Worm (Caenorhabditis elegans) whole organism, L4 larva: Measurements from ENCODE around the gene frpr-16.

Experiments
- D1046.2 ChIP-seq: fragments of 200-800 bp; sonication (Bioruptor generic); IDR thresholded peaks from 2 replicates; pipeline ENCODE4 v1.3.6; 2022; ENCODE audit warnings: missing genetic modification characterization, missing compliant biosample characterization
- F10B5.3 ChIP-seq: sonication (generic microtip); optimal IDR thresholded peaks from 2 replicates; lab custom pipeline; 2016; ENCODE audit warnings: mild to moderate bottlenecking, missing genetic modification characterization, missing compliant biosample characterization
- F26F4.8 ChIP-seq: fragments of 200-800 bp; sonication (Bioruptor generic); conservative IDR thresholded peaks from 2 replicates; pipeline ENCODE4 v1.3.6; 2022; ENCODE audit warnings: missing genetic modification characterization, missing compliant biosample characterization
- F37D6.2 ChIP-seq: sonication (generic microtip); optimal IDR thresholded peaks from 2 replicates; lab custom pipeline; 2016; ENCODE audit warnings: mild to moderate bottlenecking, missing genetic modification characterization, missing compliant biosample characterization
- F49E8.2 ChIP-seq: sonication (generic microtip); optimal IDR thresholded peaks from 2 replicates; lab custom pipeline; 2016; ENCODE audit warnings: missing compliant biosample characterization, mild to moderate bottlenecking, missing genetic modification characterization, borderline replicate concordance
- R02D3.7 ChIP-seq: fragments of 150-350 bp; sonication (generic microtip); optimal IDR thresholded peaks from 3 replicates; lab custom pipeline; 2014; ENCODE audit warnings: missing biosample characterization, missing genetic modification characterization
- T20F7.1 ChIP-seq: fragments of 200-800 bp; sonication (Bioruptor generic); optimal IDR thresholded peaks from 2 replicates; lab custom pipeline; 2018; ENCODE audit warnings: mild to moderate bottlenecking, missing genetic modification characterization, missing compliant biosample characterization
- T26A8.4 ChIP-seq: fragments of 200-800 bp; sonication (Bioruptor generic); IDR thresholded peaks from 2 replicates; pipeline ENCODE4 v1.3.6; 2022; ENCODE audit warnings: missing genetic modification characterization, missing compliant biosample characterization
- Y48G9A.11 ChIP-seq: fragments of 200-800 bp; sonication (Bioruptor generic); IDR thresholded peaks from 2 replicates; pipeline ENCODE4 v1.3.6; 2022; ENCODE audit warnings: missing genetic modification reagents, missing genetic modification characterization, missing compliant biosample characterization
- aly-2 ChIP-seq: sonication (generic microtip); optimal IDR thresholded peaks from 2 replicates; lab custom pipeline; 2018; ENCODE audit warnings: missing biosample characterization, missing genetic modification characterization
- ceh-20 ChIP-seq: fragments of 200-800 bp; sonication (Bioruptor generic); IDR thresholded peaks from 2 replicates; pipeline ENCODE4 v1.3.6; 2022; ENCODE audit warnings: missing genetic modification reagents, missing genetic modification characterization, missing compliant biosample characterization
- ceh-28 ChIP-seq: fragments of 150-350 bp; optimal IDR thresholded peaks from 2 replicates; lab custom pipeline; 2014; ENCODE audit warnings: missing biosample characterization, missing genetic modification reagents, missing genetic modification characterization
- ceh-32 ChIP-seq: sonication (generic microtip); optimal IDR thresholded peaks from 2 replicates; lab custom pipeline; 2016; ENCODE audit warnings: mild to moderate bottlenecking, missing genetic modification characterization, missing compliant biosample characterization; ENCODE audit not compliant: poor library complexity
- ceh-44 ChIP-seq: fragments of 200-800 bp; sonication (Bioruptor generic); IDR thresholded peaks from 2 replicates; pipeline ENCODE4 v1.3.6; 2022; ENCODE audit warnings: missing genetic modification reagents, missing genetic modification characterization, missing compliant biosample characterization
- ceh-82 ChIP-seq: sonication (generic microtip); optimal IDR thresholded peaks from 2 replicates; lab custom pipeline; 2017; ENCODE audit warnings: missing biosample characterization, missing genetic modification characterization
- ces-1 ChIP-seq: fragments of 150-350 bp; sonication (generic microtip); optimal IDR thresholded peaks from 4 replicates; lab custom pipeline; 2014; ENCODE audit warnings: missing biosample characterization, missing genetic modification reagents, missing genetic modification characterization
- cey-2 ChIP-seq: sonication (generic microtip); optimal IDR thresholded peaks from 3 replicates; lab custom pipeline; 2017; ENCODE audit warnings: missing genetic modification characterization, mild to moderate bottlenecking, missing compliant biosample characterization, antibody characterized with exemption, borderline replicate concordance; ENCODE audit not compliant: insufficient read depth
- daf-12 ChIP-seq: fragments of 150-350 bp; optimal IDR thresholded peaks from 2 replicates; lab custom pipeline; 2014; ENCODE audit warnings: missing biosample characterization, missing genetic modification reagents, missing genetic modification characterization
- dmd-8 ChIP-seq: fragments of 200-800 bp; sonication (Bioruptor generic); IDR thresholded peaks from 2 replicates; pipeline ENCODE4 v1.3.6; 2022; ENCODE audit warnings: missing genetic modification characterization, missing compliant biosample characterization
- dpl-1 ChIP-seq: fragments of 150-350 bp; optimal IDR thresholded peaks from 2 replicates; lab custom pipeline; 2014; ENCODE audit warnings: missing biosample characterization, missing genetic modification reagents, missing genetic modification characterization
- gei-8 ChIP-seq: fragments of 200-800 bp; sonication (Bioruptor generic); optimal IDR thresholded peaks from 2 replicates; lab custom pipeline; 2018; ENCODE audit warnings: mild to moderate bottlenecking, missing genetic modification characterization, missing compliant biosample characterization
- hif-1 ChIP-seq, 2 experiments: sonication (generic microtip); optimal IDR thresholded peaks; 2 replicates each; lab custom pipeline; 2016 to 2017; ENCODE audit warnings: missing compliant biosample characterization in 2 of 2, missing genetic modification characterization in 2 of 2, missing genetic modification reagents in 2 of 2, missing genotype in 2 of 2, mild to moderate bottlenecking in 1 of 2
- hlh-11 ChIP-seq: fragments of 200-800 bp; sonication (Bioruptor generic); optimal IDR thresholded peaks from 2 replicates; lab custom pipeline; 2018; ENCODE audit warnings: mild to moderate bottlenecking, missing genetic modification characterization, missing compliant biosample characterization
- hlh-30 ChIP-seq: sonication (generic microtip); optimal IDR thresholded peaks from 2 replicates; lab custom pipeline; 2017; ENCODE audit warnings: antibody characterized with exemption, mild to moderate bottlenecking, missing genetic modification characterization, missing compliant biosample characterization; ENCODE audit not compliant: insufficient read depth
- hmg-1.1 ChIP-seq: fragments of 200-800 bp; sonication (Bioruptor generic); IDR thresholded peaks from 2 replicates; pipeline ENCODE4 v1.3.6; 2022; ENCODE audit warnings: missing genetic modification reagents, missing genetic modification characterization, missing compliant biosample characterization
- jun-1 ChIP-seq: fragments of 150-350 bp; optimal IDR thresholded peaks from 2 replicates; lab custom pipeline; 2014; ENCODE audit warnings: missing biosample characterization, missing genetic modification reagents, missing genetic modification characterization
- lim-7 ChIP-seq: fragments of 200-800 bp; sonication (Bioruptor generic); IDR thresholded peaks from 2 replicates; pipeline ENCODE4 v1.3.6; 2022; ENCODE audit warnings: missing genetic modification characterization, missing compliant biosample characterization
- lin-1 ChIP-seq: fragments of 200-800 bp; sonication (Bioruptor generic); IDR thresholded peaks from 2 replicates; pipeline ENCODE4 v1.3.6; 2022; ENCODE audit warnings: missing genetic modification reagents, missing genetic modification characterization, missing compliant biosample characterization
- lin-13 ChIP-seq: fragments of 150-350 bp; optimal IDR thresholded peaks from 2 replicates; lab custom pipeline; 2014; ENCODE audit warnings: missing biosample characterization, missing genetic modification reagents, missing genetic modification characterization
- lin-15B ChIP-seq: fragments of 150-350 bp; sonication (generic microtip); optimal IDR thresholded peaks from 3 replicates; lab custom pipeline; 2014; ENCODE audit warnings: missing biosample characterization, missing genetic modification characterization
- lin-39 ChIP-seq: fragments of 150-350 bp; optimal IDR thresholded peaks from 2 replicates; lab custom pipeline; 2014; ENCODE audit warnings: missing biosample characterization, missing genetic modification reagents, missing genetic modification characterization
- madf-5 ChIP-seq, 2 experiments: fragments of 200-800 bp; sonication (Bioruptor generic); IDR thresholded peaks; 2 replicates each; pipeline ENCODE4 v1.3.6; 2022; ENCODE audit warnings: missing compliant biosample characterization in 2 of 2, missing genetic modification characterization in 2 of 2
- nhr-102 ChIP-seq: sonication (generic microtip); optimal IDR thresholded peaks from 2 replicates; lab custom pipeline; 2016; ENCODE audit warnings: mild to moderate bottlenecking, missing genetic modification characterization, moderate library complexity, missing compliant biosample characterization
- nhr-25 ChIP-seq: sonication (generic microtip); optimal IDR thresholded peaks from 2 replicates; lab custom pipeline; 2017; ENCODE audit warnings: missing genetic modification characterization, mild to moderate bottlenecking, missing compliant biosample characterization, antibody characterized with exemption, moderate library complexity, borderline replicate concordance; ENCODE audit not compliant: insufficient read depth
- nhr-28 ChIP-seq: fragments of 150-350 bp; optimal IDR thresholded peaks from 2 replicates; lab custom pipeline; 2014; ENCODE audit warnings: missing biosample characterization, missing genetic modification characterization
- nhr-42 ChIP-seq: fragments of 200-800 bp; sonication (Bioruptor generic); IDR thresholded peaks from 2 replicates; pipeline ENCODE4 v1.3.6; 2022; ENCODE audit warnings: missing genetic modification characterization, missing compliant biosample characterization
- nhr-6 ChIP-seq: fragments of 150-350 bp; optimal IDR thresholded peaks from 2 replicates; lab custom pipeline; 2014; ENCODE audit warnings: missing biosample characterization, missing genetic modification characterization
- nhr-76 ChIP-seq: fragments of 150-350 bp; optimal IDR thresholded peaks from 2 replicates; lab custom pipeline; 2014; ENCODE audit warnings: missing biosample characterization, missing genetic modification characterization
- pha-4 ChIP-seq, 2 experiments: fragments of 150-350 bp in 1 of 2; fragments of 200-800 bp in 1 of 2; sonication (Bioruptor generic) in 1 of 2; IDR thresholded peaks in 1 of 2; optimal IDR thresholded peaks in 1 of 2; 2 replicates each; pipeline versions ENCODE4 v1.3.6 to Lab custom; 2014 to 2022; ENCODE audit warnings: missing genetic modification characterization in 2 of 2, missing genetic modification reagents in 2 of 2, missing biosample characterization in 1 of 2, missing compliant biosample characterization in 1 of 2
- pqm-1 ChIP-seq: sonication (generic microtip); optimal IDR thresholded peaks from 2 replicates; lab custom pipeline; 2017; ENCODE audit warnings: missing biosample characterization, missing genetic modification characterization
- sdz-12 ChIP-seq: fragments of 200-800 bp; sonication (Bioruptor generic); optimal IDR thresholded peaks from 2 replicates; lab custom pipeline; 2018; ENCODE audit warnings: mild to moderate bottlenecking, missing genetic modification characterization, missing compliant biosample characterization
- skn-1 ChIP-seq: fragments of 150-350 bp; optimal IDR thresholded peaks from 2 replicates; lab custom pipeline; 2014; ENCODE audit warnings: missing biosample characterization, missing genetic modification characterization
- snpc-4 ChIP-seq: fragments of 150-350 bp; optimal IDR thresholded peaks from 2 replicates; lab custom pipeline; 2014; ENCODE audit warnings: missing biosample characterization, missing genetic modification characterization
- spr-1 ChIP-seq: sonication (generic microtip); optimal IDR thresholded peaks from 2 replicates; lab custom pipeline; 2016; ENCODE audit warnings: mild to moderate bottlenecking, missing genetic modification characterization, missing compliant biosample characterization
- spr-3 ChIP-seq: fragments of 200-800 bp; sonication (Bioruptor generic); optimal IDR thresholded peaks from 2 replicates; lab custom pipeline; 2018; ENCODE audit warnings: mild to moderate bottlenecking, missing genetic modification characterization, missing compliant biosample characterization
- tag-97 ChIP-seq: fragments of 200-800 bp; sonication (Bioruptor generic); IDR thresholded peaks from 2 replicates; pipeline ENCODE4 v1.3.6; 2022; ENCODE audit warnings: missing genetic modification characterization, missing compliant biosample characterization
- tra-1 ChIP-seq: fragments of 200-800 bp; sonication (Bioruptor generic); IDR thresholded peaks from 2 replicates; pipeline ENCODE4 v1.3.6; 2022; ENCODE audit warnings: missing genetic modification reagents, missing genetic modification characterization, missing compliant biosample characterization
- unc-130 ChIP-seq: sonication (generic microtip); optimal IDR thresholded peaks from 2 replicates; lab custom pipeline; 2016; ENCODE audit warnings: missing genetic modification reagents, missing genetic modification characterization, missing compliant biosample characterization
- unc-62 ChIP-seq, 3 experiments: fragments of 150-350 bp in 1 of 3; sonication (generic microtip); optimal IDR thresholded peaks in 2 of 3; peaks in 1 of 3; 1 replicate in 1 of 3; 2 replicates in 2 of 3; lab custom pipeline; 2014 to 2017; ENCODE audit warnings: missing biosample characterization in 3 of 3, missing genetic modification characterization in 3 of 3, missing genetic modification reagents in 3 of 3, missing genotype in 1 of 3
- zip-11 ChIP-seq: fragments of 200-800 bp; sonication (Bioruptor generic); IDR thresholded peaks from 2 replicates; pipeline ENCODE4 v1.3.6; 2022; ENCODE audit warnings: missing genetic modification characterization, missing compliant biosample characterization

frpr-16 gene

ce11 chrII:6061495-6061894 lies 30.5 kb upstream of the frpr-16 start:
- TF ChIP-seq spr-1 (no peak), nhr-42 (GFP tag; lab: Robert Waterston, UW) (no peak), D1046.2 (GFP tag; lab: Robert Waterston, UW) (no peak), hmg-1.1 (peak; percentile 50; the same call in 1 of the 2 replicates), ceh-32 (no peak), hlh-11 (tag; lab: Kevin White, UChicago) (peak; percentile 21), snpc-4 (no peak), sdz-12 (GFP tag; lab: Kevin White, UChicago) (no peak), aly-2 (no peak), T26A8.4 (0 out of 2 replicates have a peak, but pooled peaks have one; percentile 19), nhr-28 (tag; lab: Kevin White, UChicago) (peak; percentile 28), hif-1 (tag; optimal IDR thresholded peaks at IDR 0.05; lab: Kevin White, UChicago) (peak in 1 of 2 experiments; percentile 88), tag-97 (GFP tag; lab: Robert Waterston, UW) (no peak), T20F7.1 (GFP tag; lab: Kevin White, UChicago) (peak; percentile 51), F10B5.3 (peak; percentile 11), ceh-44 (GFP tag; lab: Robert Waterston, UW) (no peak), cey-2 (no peak), jun-1 (tag; lab: Kevin White, UChicago) (no peak), nhr-25 (tag; lab: Kevin White, UChicago) (no peak), ceh-20 (no peak), gei-8 (no peak), lim-7 (GFP tag; lab: Robert Waterston, UW) (no peak), F37D6.2 (peak; percentile 35), ceh-82 (no peak), dpl-1 (GFP tag; lab: Kevin White, UChicago) (peak; percentile 98), lin-39 (tag; lab: Kevin White, UChicago) (no peak), pqm-1 (tag; lab: Kevin White, UChicago) (no peak), F49E8.2 (no peak), ces-1 (GFP tag; lab: Kevin White, UChicago) (no peak), spr-3 (no peak), lin-1 (no peak), lin-15B (no peak), hlh-30 (tag; lab: Kevin White, UChicago) (peak; percentile 63), F26F4.8 (GFP tag; lab: Robert Waterston, UW) (no peak), R02D3.7 (tag; lab: Kevin White, UChicago) (no peak), unc-62 (GFP tag; optimal IDR thresholded peaks at IDR 0.05 in 1 of 2; lab: Kevin White, UChicago) (peak in 1 of 2 experiments; percentile 86), unc-62 (tag; optimal IDR thresholded peaks at IDR 0.05; lab: Kevin White, UChicago) (no peak), tra-1 (GFP tag; lab: Robert Waterston, UW) (peak; percentile 66; the same call in 1 of the 2 replicates), madf-5 (GFP tag; IDR thresholded peaks at IDR 0.05; lab: Robert Waterston, UW) (no peak), zip-11 (no peak), nhr-102 (tag; lab: Kevin White, UChicago) (peak; percentile 52), nhr-6 (tag; lab: Kevin White, UChicago) (peak; percentile 51), pha-4 (GFP tag; IDR thresholded peaks at IDR 0.05; lab: Robert Waterston, UW) (no peak), pha-4 (tag; optimal IDR thresholded peaks at IDR 0.05; lab: Kevin White, UChicago) (no peak), nhr-76 (tag; lab: Kevin White, UChicago) (no peak), lin-13 (GFP tag; lab: Kevin White, UChicago) (no peak), dmd-8 (no peak), unc-130 (GFP tag; lab: Kevin White, UChicago) (peak; percentile 90), Y48G9A.11 (GFP tag; lab: Robert Waterston, UW) (0 out of 2 replicates have a peak, but pooled peaks have one; percentile 44), skn-1 (tag; lab: Kevin White, UChicago) (no peak), daf-12 (no peak), ceh-28 (no peak)
